Fruit fly (Drosophila melanogaster) whole organism, prepupa: ENCODE data around the gene FASN1.

Experiments
- CG6792 ChIP-seq: fragments of 200-800 bp; sonication (Bioruptor generic); optimal IDR thresholded peaks from 3 replicates; lab custom pipeline; 2016; ENCODE audit warnings: missing biosample characterization, missing genetic modification characterization
- Eip78C ChIP-seq: fragments of 200-800 bp; sonication (Bioruptor generic); peaks from one replicate; lab custom pipeline; 2016; ENCODE audit warnings: missing biosample characterization, missing genetic modification characterization
- Ets96B ChIP-seq: fragments of 200-800 bp; optimal IDR thresholded peaks from 2 replicates; lab custom pipeline; 2019; ENCODE audit warnings: missing biosample characterization, mild to moderate bottlenecking, missing genetic modification characterization, moderate library complexity
- Smox ChIP-seq: fragments of 200-800 bp; sonication (Bioruptor generic); optimal IDR thresholded peaks from 3 replicates; lab custom pipeline; 2016; ENCODE audit warnings: missing biosample characterization, missing genetic modification characterization
- Sox102F ChIP-seq: fragments of 200-800 bp; sonication (Bioruptor generic); optimal IDR thresholded peaks from 2 replicates; lab custom pipeline; 2016; ENCODE audit warnings: missing biosample characterization, mild to moderate bottlenecking, missing genetic modification characterization

DNA sequence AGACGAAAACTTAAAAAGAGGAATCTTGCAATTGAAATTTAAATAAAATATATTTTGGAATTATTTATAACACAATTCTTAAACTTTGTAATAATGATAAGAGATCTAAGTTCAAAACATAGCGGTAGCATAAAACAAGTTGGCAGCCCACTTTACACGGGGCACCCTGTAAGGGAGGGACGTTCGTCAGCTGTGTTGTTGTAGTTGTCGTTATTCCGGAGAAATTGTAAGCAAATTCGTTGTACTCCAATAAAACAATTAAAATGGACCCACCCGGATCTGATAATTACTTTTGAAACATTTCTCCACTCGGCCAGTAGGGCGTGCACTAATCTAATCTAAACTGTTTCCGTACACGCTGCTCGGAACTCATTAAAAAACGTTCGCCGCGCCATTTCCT lies 26.0 kb upstream of the FASN1 start, which contains the start of gene GABPI:
- TF ChIP-seq CG6792 (GFP tag; lab: Kevin White, UChicago) (no peak), Smox (GFP tag; lab: Kevin White, UChicago) (no peak), Eip78C (GFP tag; lab: Kevin White, UChicago) (no peak), Ets96B (tag; lab: Kevin White, UChicago) (no peak), Sox102F (GFP tag; lab: Kevin White, UChicago) (no peak)
